Fruit fly (Drosophila melanogaster) whole organism, prepupa: Measurements from ENCODE around the gene tna.

Experiments
- Blimp-1 ChIP-seq: fragments of 200-800 bp; sonication (Bioruptor generic); optimal IDR thresholded peaks from 3 replicates; lab custom pipeline; 2017; ENCODE audit warnings: missing biosample characterization, missing genetic modification characterization, mild to moderate bottlenecking, moderate library complexity, missing genetic modification reagents
- Met ChIP-seq: fragments of 200-800 bp; sonication (Bioruptor generic); optimal IDR thresholded peaks from 3 replicates; lab custom pipeline; 2016; ENCODE audit warnings: missing biosample characterization, missing genetic modification characterization
- Sox102F ChIP-seq: fragments of 200-800 bp; sonication (Bioruptor generic); optimal IDR thresholded peaks from 2 replicates; lab custom pipeline; 2016; ENCODE audit warnings: missing biosample characterization, mild to moderate bottlenecking, missing genetic modification characterization
- acj6 ChIP-seq: fragments of 200-800 bp; sonication (Bioruptor generic); optimal IDR thresholded peaks from 3 replicates; lab custom pipeline; 2016; ENCODE audit warnings: missing biosample characterization, missing genetic modification characterization
- esn ChIP-seq: fragments of 200-800 bp; sonication (Bioruptor generic); optimal IDR thresholded peaks from 2 replicates; lab custom pipeline; 2016; ENCODE audit warnings: missing biosample characterization, mild to moderate bottlenecking, missing genetic modification characterization, moderate library complexity
- fkh ChIP-seq: fragments of 200-800 bp; sonication (Bioruptor generic); optimal IDR thresholded peaks from 3 replicates; lab custom pipeline; 2017; ENCODE audit warnings: missing biosample characterization, mild to moderate bottlenecking, missing genetic modification characterization, moderate library complexity

DNA sequence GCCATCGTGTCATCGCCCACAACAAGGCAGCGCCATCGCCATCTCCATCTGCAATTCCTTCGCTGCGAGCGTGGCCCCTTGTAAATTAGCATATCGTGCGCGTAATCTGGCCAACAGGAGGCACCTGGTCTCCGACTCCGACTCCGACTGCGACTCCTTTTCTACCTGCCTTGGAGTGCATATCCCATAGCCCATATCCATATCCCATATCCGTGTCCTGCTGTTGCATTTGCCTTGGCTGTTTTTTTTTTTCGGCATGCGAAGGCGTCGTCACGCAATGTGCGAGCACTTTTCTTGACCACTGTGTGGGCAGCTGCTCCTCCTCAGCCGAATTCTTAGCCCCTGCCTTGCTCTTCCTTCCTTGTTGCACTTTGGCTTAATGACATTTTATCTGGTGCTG is 83.1 kb downstream of the tna start:
- TF ChIP-seq acj6 (GFP tag; lab: Kevin White, UChicago) (no peak), Blimp-1 (GFP tag; lab: Kevin White, UChicago) (no peak), esn (GFP tag; lab: Kevin White, UChicago) (no peak), Sox102F (GFP tag; lab: Kevin White, UChicago) (no peak), Met (GFP tag; lab: Kevin White, UChicago) (no peak), fkh (GFP tag; lab: Kevin White, UChicago) (no peak)
